Worm (Caenorhabditis elegans): Measurements from ENCODE around the gene swd-2.2.

DNA sequence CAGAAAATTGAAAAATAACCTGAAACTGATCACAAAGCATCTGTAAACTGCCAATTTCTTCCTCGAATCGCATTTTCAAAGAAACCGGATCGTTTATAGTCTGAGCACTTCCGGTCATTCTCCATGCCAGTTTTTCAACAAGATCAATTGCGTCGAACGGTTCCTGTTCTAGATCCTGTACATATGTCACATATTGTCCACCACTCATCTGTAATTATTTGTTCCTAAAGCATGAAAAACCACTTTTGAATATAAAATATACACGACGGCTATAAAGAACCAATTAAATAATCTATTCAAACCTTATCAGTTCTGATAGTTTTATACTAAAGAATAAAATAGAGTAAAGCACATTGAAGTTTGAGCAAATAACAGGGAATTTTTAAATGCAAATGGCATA is 8.1 kb downstream of the swd-2.2 start, which contains the start of gene sec-10:
- TF ChIP-seq nhr-12 (tag; optimal IDR thresholded peaks at IDR 0.05) (no peak), egl-27 (tag; optimal IDR thresholded peaks at IDR 0.05) (no peak), lsy-12 (tag; optimal IDR thresholded peaks at IDR 0.05) (no peak), ztf-11 (tag; optimal IDR thresholded peaks at IDR 0.05) (no peak), R02D3.7 (tag; optimal IDR thresholded peaks at IDR 0.05) (no peak), elt-3 (tag; optimal IDR thresholded peaks at IDR 0.05) (no peak), nhr-76 (tag; optimal IDR thresholded peaks at IDR 0.05) (no peak), nhr-237 (tag; optimal IDR thresholded peaks at IDR 0.05) (no peak), ztf-4 (tag; optimal IDR thresholded peaks at IDR 0.05) (no peak), lin-15B (tag; optimal IDR thresholded peaks at IDR 0.05) (no peak), ceh-16 (tag; optimal IDR thresholded peaks at IDR 0.05) (no peak), nhr-28 (tag; optimal IDR thresholded peaks at IDR 0.05) (no peak)

All from whole organism, L3 larva.